Fruit fly (Drosophila melanogaster) whole organism: Measurements from ENCODE around the gene Dcps.

Source experiments
- CG8478 ChIP-seq: fragments of >200 bp; optimal IDR thresholded peaks from 2 replicates; lab custom pipeline; 2018; ENCODE audit warnings: inconsistent platforms
- usp ChIP-seq: fragments of >200 bp; optimal IDR thresholded peaks from 2 replicates; lab custom pipeline; 2017; ENCODE audit warnings: missing biosample characterization, missing genetic modification characterization, mixed read lengths

dm6 chr3R:5778731-5779593, 24.4 kb upstream of the Dcps start, which contains the start of gene jagn:
- TF ChIP-seq usp (GFP tag; lab: Kevin White, UChicago) (no peak), CG8478 (no peak)
